Worm (Caenorhabditis elegans) whole organism, early embryonic: ENCODE measurements around the gene F14H8.8.

Experiments used
- ama-1 ChIP-seq: fragments of 150-350 bp; optimal IDR thresholded peaks from 2 replicates; lab custom pipeline; 2014
- tra-4 ChIP-seq: sonication (generic microtip); optimal IDR thresholded peaks from 2 replicates; lab custom pipeline; 2017; ENCODE audit warnings: missing genetic modification characterization, missing compliant biosample characterization

ce11 chrV:15001536-15001935 lies 27.7 kb upstream of the F14H8.8 start:
- TF ChIP-seq ama-1 (lab: Kevin White, UChicago) = no peak
- no peak for TF ChIP-seq tra-4
